Worm (Caenorhabditis elegans): Measurements from ENCODE around the gene T07D4.5.

ce11 chrII:8921456-8921855 is 37.3 kb upstream of the T07D4.5 start:
- TF ChIP-seq zag-1 (tag; optimal IDR thresholded peaks at IDR 0.05) (no peak), C34F6.9 (tag; optimal IDR thresholded peaks at IDR 0.05) (no peak), ztf-11 (tag; optimal IDR thresholded peaks at IDR 0.05) (no peak), lin-11 (tag; optimal IDR thresholded peaks at IDR 0.05) (no peak), ama-1 (optimal IDR thresholded peaks at IDR 0.05) (no peak), nhr-11 (tag; optimal IDR thresholded peaks at IDR 0.05) (no peak), lsy-2 (tag; optimal IDR thresholded peaks at IDR 0.05) (no peak), unc-62 (GFP tag; optimal IDR thresholded peaks at IDR 0.05) (no peak), nhr-23 (tag; optimal IDR thresholded peaks at IDR 0.05) (no peak), ceh-82 (tag; optimal IDR thresholded peaks at IDR 0.05) (no peak), unc-55 (GFP tag; optimal IDR thresholded peaks at IDR 0.05) (no peak), alr-1 (tag; optimal IDR thresholded peaks at IDR 0.05) (no peak), snpc-4 (tag; optimal IDR thresholded peaks at IDR 0.05) (no peak), nhr-10 (tag; optimal IDR thresholded peaks at IDR 0.05) (no peak)

Data from whole organism, L2 larva.